ENCODE assay signal across 1 fruit fly cellular context in genomic region chr3R:6352893-6353623, dm6.
TF ChIP-seq lines count a peak whose summit lies in the region.

No protein-coding gene starts in this region.

TF ChIP-seq in whole organism, embryonic, 481 proteins besides CTCF, POLR2A, EP300 and RAD21 (continued from another document):
- TF ChIP-seq CG4424 (GFP tag; optimal IDR thresholded peaks at IDR 0.05; lab: Kevin White, UChicago) (peak; percentile 53), nmo (GFP tag; optimal IDR thresholded peaks at IDR 0.05; lab: Kevin White, UChicago) (peak; percentile 49), her (GFP tag; optimal IDR thresholded peaks at IDR 0.05; lab: Kevin White, UChicago) (no peak), CG17328 (GFP tag; IDR thresholded peaks at IDR 0.05; lab: Robert Waterston, UW) (no peak), pb (GFP tag; optimal IDR thresholded peaks at IDR 0.05; lab: Kevin White, UChicago) (no peak), CG10274 (GFP tag; optimal IDR thresholded peaks at IDR 0.05; lab: Kevin White, UChicago) (no peak), pros (GFP tag; optimal IDR thresholded peaks at IDR 0.05; lab: Kevin White, UChicago) (peak; percentile 45), CG12659 (GFP tag; optimal IDR thresholded peaks at IDR 0.05; lab: Kevin White, UChicago) (no peak), org-1 (GFP tag; optimal IDR thresholded peaks at IDR 0.05; lab: Kevin White, UChicago) (peak; percentile 54), CG2712 (tag; optimal IDR thresholded peaks at IDR 0.05; lab: Kevin White, UChicago) (peak; percentile 48), pho (GFP tag; optimal IDR thresholded peaks at IDR 0.05; lab: Kevin White, UChicago) (no peak), CG15601 (tag; optimal IDR thresholded peaks at IDR 0.05; lab: Kevin White, UChicago) (no peak), sens (GFP tag; lab: Kevin White, UChicago) (peak; percentile 82), jing (GFP tag; optimal IDR thresholded peaks at IDR 0.05; lab: Kevin White, UChicago) (no peak), CG33557 (GFP tag; optimal IDR thresholded peaks at IDR 0.05; lab: Kevin White, UChicago) (no peak), CG11247 (GFP tag; IDR thresholded peaks at IDR 0.05; lab: Robert Waterston, UW) (no peak), Trl (optimal IDR thresholded peaks at IDR 0.05; lab: Kevin White, UChicago) (peak in 1 of 2 experiments; percentile 37), Trl (GFP tag; optimal IDR thresholded peaks at IDR 0.05; lab: Kevin White, UChicago) (no peak), cwo (GFP tag; optimal IDR thresholded peaks at IDR 0.05; lab: Kevin White, UChicago) (no peak), CG17568 (GFP tag; optimal IDR thresholded peaks at IDR 0.05; lab: Kevin White, UChicago) (peak; percentile 7), Fer3 (tag; optimal IDR thresholded peaks at IDR 0.05; lab: Kevin White, UChicago) (peak; percentile 4), CG11398 (GFP tag; optimal IDR thresholded peaks at IDR 0.05; lab: Kevin White, UChicago) (no peak), fd96Cb (tag; optimal IDR thresholded peaks at IDR 0.05; lab: Kevin White, UChicago) (peak; percentile 30), CG9609 (GFP tag; optimal IDR thresholded peaks at IDR 0.05; lab: Kevin White, UChicago) (no peak), CG15011 (GFP tag; optimal IDR thresholded peaks at IDR 0.05; lab: Kevin White, UChicago) (no peak), CG4707 (GFP tag; optimal IDR thresholded peaks at IDR 0.05; lab: Kevin White, UChicago) (no peak), Asciz (GFP tag; optimal IDR thresholded peaks at IDR 0.05; lab: Kevin White, UChicago) (peak; percentile 33), Scr (GFP tag; IDR thresholded peaks at IDR 0.05; lab: Robert Waterston, UW; ENCODE audit: partially characterized antibody) (no peak), CG14441 (GFP tag; IDR thresholded peaks at IDR 0.05; lab: Robert Waterston, UW) (no peak), sob (GFP tag; IDR thresholded peaks at IDR 0.05; lab: Robert Waterston, UW) (no peak), Deaf1 (tag; optimal IDR thresholded peaks at IDR 0.05; lab: Kevin White, UChicago) (no peak), br (optimal IDR thresholded peaks at IDR 0.05; lab: Kevin White, UChicago) (no peak), H15 (GFP tag; IDR thresholded peaks at IDR 0.05; lab: Robert Waterston, UW) (no peak), bbx (GFP tag; IDR thresholded peaks at IDR 0.05; lab: Robert Waterston, UW; ENCODE audit: partially characterized antibody) (no peak), CG31388 (GFP tag; optimal IDR thresholded peaks at IDR 0.05; lab: Kevin White, UChicago) (no peak), Camta (GFP tag; optimal IDR thresholded peaks at IDR 0.05; lab: Kevin White, UChicago) (no peak), dati (GFP tag; IDR thresholded peaks at IDR 0.05; lab: Robert Waterston, UW) (no peak), nau (GFP tag; optimal IDR thresholded peaks at IDR 0.05; lab: Kevin White, UChicago) (peak; percentile 33), Ptx1 (GFP tag; IDR thresholded peaks at IDR 0.05; lab: Robert Waterston, UW) (0 out of 2 replicates have a peak, but pooled peaks have one; percentile 12), Dip3 (GFP tag; optimal IDR thresholded peaks at IDR 0.05; lab: Kevin White, UChicago) (no peak), aop (GFP tag; IDR thresholded peaks at IDR 0.05; lab: Robert Waterston, UW) (no peak), CG4854 (GFP tag; optimal IDR thresholded peaks at IDR 0.05; lab: Kevin White, UChicago) (no peak), Hmr (GFP tag; optimal IDR thresholded peaks at IDR 0.05; lab: Kevin White, UChicago) (no peak), Hey (tag; optimal IDR thresholded peaks at IDR 0.05; lab: Kevin White, UChicago) (no peak), NC2β (GFP tag; optimal IDR thresholded peaks at IDR 0.05; lab: Kevin White, UChicago) (no peak), cato (GFP tag; optimal IDR thresholded peaks at IDR 0.05; lab: Kevin White, UChicago; ENCODE audit: borderline replicate concordance) (no peak), ham (GFP tag; IDR thresholded peaks at IDR 0.05; lab: Robert Waterston, UW) (no peak), PHDP (tag; optimal IDR thresholded peaks at IDR 0.05; lab: Kevin White, UChicago) (peak; percentile 26), jigr1 (GFP tag; IDR thresholded peaks at IDR 0.05; lab: Robert Waterston, UW) (no peak), Blimp-1 (GFP tag; optimal IDR thresholded peaks at IDR 0.05; lab: Kevin White, UChicago) (peak; percentile 33), CG17186 (GFP tag; optimal IDR thresholded peaks at IDR 0.05; lab: Kevin White, UChicago) (no peak), CG1603 (tag; optimal IDR thresholded peaks at IDR 0.05; lab: Kevin White, UChicago) (peak; percentile 33), CG3281 (GFP tag; optimal IDR thresholded peaks at IDR 0.05; lab: Kevin White, UChicago) (peak; percentile 28), toy (GFP tag; IDR thresholded peaks at IDR 0.05; lab: Robert Waterston, UW) (no peak), CG10321 (GFP tag; IDR thresholded peaks at IDR 0.05; lab: Robert Waterston, UW) (no peak), unpg (GFP tag; optimal IDR thresholded peaks at IDR 0.05; lab: Kevin White, UChicago) (peak; percentile 9), gsb-n (tag; optimal IDR thresholded peaks at IDR 0.05; lab: Kevin White, UChicago) (peak; percentile 28), YL-1 (GFP tag; optimal IDR thresholded peaks at IDR 0.05; lab: Kevin White, UChicago) (no peak), gem (tag; optimal IDR thresholded peaks at IDR 0.05; lab: Kevin White, UChicago) (peak; percentile 63)
TF ChIP-seq in whole organism, embryonic: peak in this region for 113.
